Worm (Caenorhabditis elegans) whole organism, L4 larva: ENCODE measurements around the gene clec-62.

Experiments
- D1046.2 ChIP-seq: fragments of 200-800 bp; sonication (Bioruptor generic); IDR thresholded peaks from 2 replicates; pipeline ENCODE4 v1.3.6; 2022; ENCODE audit warnings: missing genetic modification characterization, missing compliant biosample characterization
- T20F7.1 ChIP-seq: fragments of 200-800 bp; sonication (Bioruptor generic); optimal IDR thresholded peaks from 2 replicates; lab custom pipeline; 2018; ENCODE audit warnings: mild to moderate bottlenecking, missing genetic modification characterization, missing compliant biosample characterization
- T26A8.4 ChIP-seq: fragments of 200-800 bp; sonication (Bioruptor generic); IDR thresholded peaks from 2 replicates; pipeline ENCODE4 v1.3.6; 2022; ENCODE audit warnings: missing genetic modification characterization, missing compliant biosample characterization
- ZK337.2 ChIP-seq: fragments of 200-800 bp; sonication (Bioruptor generic); IDR thresholded peaks from 2 replicates; pipeline ENCODE4 v1.3.6; 2022; ENCODE audit warnings: missing genetic modification reagents, missing genetic modification characterization, missing compliant biosample characterization
- aly-2 ChIP-seq: sonication (generic microtip); optimal IDR thresholded peaks from 2 replicates; lab custom pipeline; 2018; ENCODE audit warnings: missing biosample characterization, missing genetic modification characterization
- arid-1 ChIP-seq: fragments of 200-800 bp; sonication (Bioruptor generic); conservative IDR thresholded peaks from 2 replicates; pipeline ENCODE4 v1.3.6; 2022; ENCODE audit warnings: missing genetic modification reagents, missing genetic modification characterization, missing compliant biosample characterization
- attf-4 ChIP-seq: sonication (generic microtip); optimal IDR thresholded peaks from 3 replicates; lab custom pipeline; 2017; ENCODE audit warnings: missing biosample characterization, missing genetic modification characterization
- ceh-28 ChIP-seq: fragments of 150-350 bp; optimal IDR thresholded peaks from 2 replicates; lab custom pipeline; 2014; ENCODE audit warnings: missing biosample characterization, missing genetic modification reagents, missing genetic modification characterization
- ceh-32 ChIP-seq: sonication (generic microtip); optimal IDR thresholded peaks from 2 replicates; lab custom pipeline; 2016; ENCODE audit warnings: mild to moderate bottlenecking, missing genetic modification characterization, missing compliant biosample characterization; ENCODE audit not compliant: poor library complexity
- ceh-44 ChIP-seq: fragments of 200-800 bp; sonication (Bioruptor generic); IDR thresholded peaks from 2 replicates; pipeline ENCODE4 v1.3.6; 2022; ENCODE audit warnings: missing genetic modification reagents, missing genetic modification characterization, missing compliant biosample characterization
- ceh-82 ChIP-seq: sonication (generic microtip); optimal IDR thresholded peaks from 2 replicates; lab custom pipeline; 2017; ENCODE audit warnings: missing biosample characterization, missing genetic modification characterization
- daf-12 ChIP-seq: fragments of 150-350 bp; optimal IDR thresholded peaks from 2 replicates; lab custom pipeline; 2014; ENCODE audit warnings: missing biosample characterization, missing genetic modification reagents, missing genetic modification characterization
- daf-16 ChIP-seq, 3 experiments: sonication (generic microtip); optimal IDR thresholded peaks; 2 replicates each; lab custom pipeline; 2016 to 2017; ENCODE audit warnings: missing genetic modification characterization in 3 of 3, missing genetic modification reagents in 3 of 3, mild to moderate bottlenecking in 2 of 3, missing compliant biosample characterization in 2 of 3, missing biosample characterization in 1 of 3, moderate library complexity in 1 of 3
- daf-19 ChIP-seq: fragments of 200-800 bp; sonication (Bioruptor generic); conservative IDR thresholded peaks from 2 replicates; pipeline ENCODE4 v1.3.6; 2022; ENCODE audit warnings: missing genetic modification characterization, missing compliant biosample characterization
- daf-8 ChIP-seq: fragments of 200-800 bp; sonication (Bioruptor generic); IDR thresholded peaks from 2 replicates; pipeline ENCODE4 v1.3.6; 2022; ENCODE audit warnings: missing genetic modification characterization, missing compliant biosample characterization
- dmd-6 ChIP-seq: fragments of 200-800 bp; sonication (Bioruptor generic); IDR thresholded peaks from 2 replicates; pipeline ENCODE4 v1.3.6; 2022; ENCODE audit warnings: missing genetic modification reagents, missing genetic modification characterization, missing compliant biosample characterization
- dmd-9 ChIP-seq: fragments of 200-800 bp; sonication (Bioruptor generic); IDR thresholded peaks from 2 replicates; pipeline ENCODE4 v1.3.6; 2022; ENCODE audit warnings: missing genetic modification reagents, missing genetic modification characterization, missing compliant biosample characterization
- dpl-1 ChIP-seq: fragments of 150-350 bp; optimal IDR thresholded peaks from 2 replicates; lab custom pipeline; 2014; ENCODE audit warnings: missing biosample characterization, missing genetic modification reagents, missing genetic modification characterization
- duxl-1 ChIP-seq: sonication (generic microtip); optimal IDR thresholded peaks from 2 replicates; lab custom pipeline; 2016; ENCODE audit warnings: mild to moderate bottlenecking, missing genetic modification characterization, moderate library complexity, missing compliant biosample characterization; ENCODE audit not compliant: poor library complexity
- egl-27 ChIP-seq: sonication (generic microtip); optimal IDR thresholded peaks from 3 replicates; lab custom pipeline; 2017; ENCODE audit warnings: missing biosample characterization, missing genetic modification reagents, missing genetic modification characterization
- egl-43 ChIP-seq: fragments of 200-800 bp; sonication (Bioruptor generic); IDR thresholded peaks from 2 replicates; pipeline ENCODE4 v1.3.6; 2022; ENCODE audit warnings: missing genetic modification reagents, missing genetic modification characterization, missing compliant biosample characterization
- fos-1 ChIP-seq: fragments of 150-350 bp; optimal IDR thresholded peaks from 2 replicates; lab custom pipeline; 2014; ENCODE audit warnings: missing biosample characterization, missing genetic modification characterization
- gei-8 ChIP-seq: fragments of 200-800 bp; sonication (Bioruptor generic); optimal IDR thresholded peaks from 2 replicates; lab custom pipeline; 2018; ENCODE audit warnings: mild to moderate bottlenecking, missing genetic modification characterization, missing compliant biosample characterization
- hif-1 ChIP-seq, 2 experiments: sonication (generic microtip); optimal IDR thresholded peaks; 2 replicates each; lab custom pipeline; 2016 to 2017; ENCODE audit warnings: missing compliant biosample characterization in 2 of 2, missing genetic modification characterization in 2 of 2, missing genetic modification reagents in 2 of 2, missing genotype in 2 of 2, mild to moderate bottlenecking in 1 of 2
- lin-15B ChIP-seq: fragments of 150-350 bp; sonication (generic microtip); optimal IDR thresholded peaks from 3 replicates; lab custom pipeline; 2014; ENCODE audit warnings: missing biosample characterization, missing genetic modification characterization
- lin-38 ChIP-seq: fragments of 200-800 bp; sonication (Bioruptor generic); IDR thresholded peaks from 2 replicates; pipeline ENCODE4 v1.3.6; 2022; ENCODE audit warnings: missing genetic modification reagents, missing genetic modification characterization, missing compliant biosample characterization
- lin-39 ChIP-seq: fragments of 150-350 bp; optimal IDR thresholded peaks from 2 replicates; lab custom pipeline; 2014; ENCODE audit warnings: missing biosample characterization, missing genetic modification reagents, missing genetic modification characterization
- lir-3 ChIP-seq: sonication (generic microtip); optimal IDR thresholded peaks from 2 replicates; lab custom pipeline; 2016; ENCODE audit warnings: mild to moderate bottlenecking, missing genetic modification characterization, missing compliant biosample characterization
- madf-5 ChIP-seq, 2 experiments: fragments of 200-800 bp; sonication (Bioruptor generic); IDR thresholded peaks; 2 replicates each; pipeline ENCODE4 v1.3.6; 2022; ENCODE audit warnings: missing compliant biosample characterization in 2 of 2, missing genetic modification characterization in 2 of 2
- madf-9 ChIP-seq: fragments of 200-800 bp; sonication (Bioruptor generic); conservative IDR thresholded peaks from 2 replicates; pipeline ENCODE4 v1.3.6; 2022; ENCODE audit warnings: missing genetic modification reagents, missing genetic modification characterization, missing compliant biosample characterization
- mdl-1 ChIP-seq, 2 experiments: fragments of 150-350 bp in 1 of 2; sonication (generic microtip) in 1 of 2; optimal IDR thresholded peaks; 2 replicates each; lab custom pipeline; 2014 to 2017; ENCODE audit warnings: missing biosample characterization in 2 of 2, missing genetic modification characterization in 2 of 2
- mdt-29 ChIP-seq: fragments of 200-800 bp; sonication (Bioruptor generic); IDR thresholded peaks from 2 replicates; pipeline ENCODE4 v1.3.6; 2022; ENCODE audit warnings: missing genetic modification reagents, missing genetic modification characterization, missing compliant biosample characterization
- mes-2 ChIP-seq: sonication (generic microtip); optimal IDR thresholded peaks from 2 replicates; lab custom pipeline; 2016; ENCODE audit warnings: missing genotype, mild to moderate bottlenecking, missing genetic modification characterization, missing compliant biosample characterization; ENCODE audit not compliant: poor library complexity, severe bottlenecking
- mxl-2 ChIP-seq: fragments of 200-800 bp; sonication (Bioruptor generic); conservative IDR thresholded peaks from 2 replicates; pipeline ENCODE4 v1.3.6; 2022; ENCODE audit warnings: missing genetic modification reagents, missing genetic modification characterization, missing compliant biosample characterization
- nhr-102 ChIP-seq: sonication (generic microtip); optimal IDR thresholded peaks from 2 replicates; lab custom pipeline; 2016; ENCODE audit warnings: mild to moderate bottlenecking, missing genetic modification characterization, moderate library complexity, missing compliant biosample characterization
- nhr-25 ChIP-seq: sonication (generic microtip); optimal IDR thresholded peaks from 2 replicates; lab custom pipeline; 2017; ENCODE audit warnings: missing genetic modification characterization, mild to moderate bottlenecking, missing compliant biosample characterization, antibody characterized with exemption, moderate library complexity, borderline replicate concordance; ENCODE audit not compliant: insufficient read depth
- nhr-42 ChIP-seq: fragments of 200-800 bp; sonication (Bioruptor generic); IDR thresholded peaks from 2 replicates; pipeline ENCODE4 v1.3.6; 2022; ENCODE audit warnings: missing genetic modification characterization, missing compliant biosample characterization
- nhr-48 ChIP-seq: sonication (generic microtip); optimal IDR thresholded peaks from 2 replicates; lab custom pipeline; 2016; ENCODE audit warnings: mild to moderate bottlenecking, missing genetic modification characterization, missing compliant biosample characterization
- nhr-76 ChIP-seq: fragments of 150-350 bp; optimal IDR thresholded peaks from 2 replicates; lab custom pipeline; 2014; ENCODE audit warnings: missing biosample characterization, missing genetic modification characterization
- php-3 ChIP-seq: fragments of 200-800 bp; sonication (Bioruptor generic); IDR thresholded peaks from 2 replicates; pipeline ENCODE4 v1.3.6; 2022; ENCODE audit warnings: missing genetic modification reagents, missing genetic modification characterization, missing compliant biosample characterization
- pqm-1 ChIP-seq: sonication (generic microtip); optimal IDR thresholded peaks from 2 replicates; lab custom pipeline; 2017; ENCODE audit warnings: missing biosample characterization, missing genetic modification characterization
- sdz-12 ChIP-seq: fragments of 200-800 bp; sonication (Bioruptor generic); optimal IDR thresholded peaks from 2 replicates; lab custom pipeline; 2018; ENCODE audit warnings: mild to moderate bottlenecking, missing genetic modification characterization, missing compliant biosample characterization
- spr-1 ChIP-seq: sonication (generic microtip); optimal IDR thresholded peaks from 2 replicates; lab custom pipeline; 2016; ENCODE audit warnings: mild to moderate bottlenecking, missing genetic modification characterization, missing compliant biosample characterization
- tag-97 ChIP-seq: fragments of 200-800 bp; sonication (Bioruptor generic); IDR thresholded peaks from 2 replicates; pipeline ENCODE4 v1.3.6; 2022; ENCODE audit warnings: missing genetic modification characterization, missing compliant biosample characterization
- tra-1 ChIP-seq: fragments of 200-800 bp; sonication (Bioruptor generic); IDR thresholded peaks from 2 replicates; pipeline ENCODE4 v1.3.6; 2022; ENCODE audit warnings: missing genetic modification reagents, missing genetic modification characterization, missing compliant biosample characterization
- unc-130 ChIP-seq: sonication (generic microtip); optimal IDR thresholded peaks from 2 replicates; lab custom pipeline; 2016; ENCODE audit warnings: missing genetic modification reagents, missing genetic modification characterization, missing compliant biosample characterization
- unc-39 ChIP-seq: sonication (generic microtip); optimal IDR thresholded peaks from 2 replicates; lab custom pipeline; 2017; ENCODE audit warnings: missing biosample characterization, missing genetic modification characterization
- unc-62 ChIP-seq, 3 experiments: fragments of 150-350 bp in 1 of 3; sonication (generic microtip); optimal IDR thresholded peaks in 2 of 3; peaks in 1 of 3; 1 replicate in 1 of 3; 2 replicates in 2 of 3; lab custom pipeline; 2014 to 2017; ENCODE audit warnings: missing biosample characterization in 3 of 3, missing genetic modification characterization in 3 of 3, missing genetic modification reagents in 3 of 3, missing genotype in 1 of 3
- ztf-7 ChIP-seq: fragments of 150-350 bp; optimal IDR thresholded peaks from 2 replicates; lab custom pipeline; 2014; ENCODE audit warnings: missing biosample characterization, missing genetic modification characterization

clec-62 gene

ce11 chrII:12944587-12945126, 49.7 kb upstream of the clec-62 start (continued):
- TF ChIP-seq attf-4: no peak
- TF ChIP-seq unc-39: peak; percentile 46
- peak; percentile 70 to 81 for TF ChIP-seq hif-1 (tag; optimal IDR thresholded peaks at IDR 0.05; lab: Kevin White, UChicago)
- TF ChIP-seq lir-3 (tag; lab: Kevin White, UChicago): peak; percentile 82
- peak; percentile 91 for TF ChIP-seq duxl-1 (tag; lab: Kevin White, UChicago)
- TF ChIP-seq dmd-9 (GFP tag; lab: Robert Waterston, UW): peak; percentile 89
- TF ChIP-seq fos-1 (tag; lab: Kevin White, UChicago): peak; percentile 18
- peak; percentile 72 for TF ChIP-seq dpl-1 (GFP tag; lab: Kevin White, UChicago)
- peak; percentile 24 for TF ChIP-seq pqm-1 (tag; lab: Kevin White, UChicago)
- TF ChIP-seq daf-16 (GFP tag; optimal IDR thresholded peaks at IDR 0.05; lab: Kevin White, UChicago): peak; percentile 88 to 91
- TF ChIP-seq daf-16 (tag; optimal IDR thresholded peaks at IDR 0.05; lab: Kevin White, UChicago): peak; percentile 86
- TF ChIP-seq nhr-76: no peak
- peak; percentile 96 for TF ChIP-seq daf-19 (GFP tag; lab: Robert Waterston, UW)
- peak; percentile 93 for TF ChIP-seq ceh-44 (GFP tag; lab: Robert Waterston, UW)
- peak; percentile 96 for TF ChIP-seq mdt-29 (GFP tag; lab: Robert Waterston, UW)
- peak; percentile 38 for TF ChIP-seq ztf-7
- peak; percentile 88 for TF ChIP-seq lin-38 (GFP tag; lab: Robert Waterston, UW)
- TF ChIP-seq daf-8 (GFP tag; lab: Robert Waterston, UW): peak; percentile 79; the same call in 1 of the 2 replicates
- peak; percentile 88 for TF ChIP-seq sdz-12 (GFP tag; lab: Kevin White, UChicago)
- TF ChIP-seq spr-1 (tag; lab: Kevin White, UChicago): peak; percentile 94
- TF ChIP-seq egl-43 (GFP tag; lab: Robert Waterston, UW): peak; percentile 96
- peak; percentile 98 for TF ChIP-seq madf-9 (GFP tag; lab: Robert Waterston, UW)
- TF ChIP-seq arid-1 (GFP tag; lab: Robert Waterston, UW): peak; percentile 86
- TF ChIP-seq daf-12 (tag; lab: Kevin White, UChicago): no peak
- TF ChIP-seq T20F7.1 (GFP tag; lab: Kevin White, UChicago): no peak
- TF ChIP-seq ZK337.2 (GFP tag; lab: Robert Waterston, UW): peak; percentile 42
- TF ChIP-seq madf-5 (GFP tag; IDR thresholded peaks at IDR 0.05; lab: Robert Waterston, UW): peak; percentile 90 to 93
- peak; percentile 94 for TF ChIP-seq nhr-42 (GFP tag; lab: Robert Waterston, UW)
- peak; percentile 90 for TF ChIP-seq gei-8 (GFP tag; lab: Kevin White, UChicago)
- peak; percentile 86 to 95 for TF ChIP-seq mdl-1 (tag; optimal IDR thresholded peaks at IDR 0.05; lab: Kevin White, UChicago)
- peak; percentile 99 for TF ChIP-seq T26A8.4 (GFP tag; lab: Robert Waterston, UW)
- TF ChIP-seq mxl-2: peak; percentile 58; the same call in 1 of the 2 replicates
- TF ChIP-seq lin-15B (tag; lab: Kevin White, UChicago): peak; percentile 2
- TF ChIP-seq tra-1 (GFP tag; lab: Robert Waterston, UW): peak; percentile 91
- TF ChIP-seq nhr-25 (tag; lab: Kevin White, UChicago): peak; percentile 77
- TF ChIP-seq lin-39: no peak
- TF ChIP-seq nhr-48 (tag; lab: Kevin White, UChicago): peak; percentile 92
- no peak for TF ChIP-seq tag-97
- peak; percentile 93 for TF ChIP-seq mes-2 (tag; lab: Kevin White, UChicago)
- peak; percentile 90 for TF ChIP-seq unc-130 (GFP tag; lab: Kevin White, UChicago)
- no peak for TF ChIP-seq ceh-82
- peak; percentile 88 for TF ChIP-seq D1046.2 (GFP tag; lab: Robert Waterston, UW)
- peak; percentile 62 for TF ChIP-seq aly-2
- TF ChIP-seq dmd-6 (GFP tag; lab: Robert Waterston, UW): peak; percentile 90; the same call in 1 of the 2 replicates
- TF ChIP-seq ceh-28: peak; percentile 30
- peak; percentile 23 for TF ChIP-seq ceh-32
- TF ChIP-seq nhr-102 (tag; lab: Kevin White, UChicago): peak; percentile 96
- peak; percentile 87 for TF ChIP-seq php-3 (GFP tag; lab: Robert Waterston, UW)
- TF ChIP-seq unc-62 (GFP tag; optimal IDR thresholded peaks at IDR 0.05 in 1 of 2; lab: Kevin White, UChicago): peak in 1 of 2 experiments; percentile 94
- TF ChIP-seq unc-62 (tag; optimal IDR thresholded peaks at IDR 0.05; lab: Kevin White, UChicago): no peak
- no peak for TF ChIP-seq egl-27 (tag; lab: Kevin White, UChicago)
